Worm (Caenorhabditis elegans) whole organism, L1 larva: ENCODE results near the gene mrck-1.
A peak's percentile ranks its signal among the peaks of the same experiment; 100 is the strongest.

Experiments used
- ama-1 ChIP-seq: fragments of 150-350 bp; optimal IDR thresholded peaks from 2 replicates; lab custom pipeline; 2014
- nhr-12 ChIP-seq: sonication (generic microtip); optimal IDR thresholded peaks from 2 replicates; lab custom pipeline; 2017; ENCODE audit warnings: missing biosample characterization, missing genetic modification characterization
- nhr-28 ChIP-seq: fragments of 150-350 bp; optimal IDR thresholded peaks from 2 replicates; lab custom pipeline; 2014; ENCODE audit warnings: missing biosample characterization, missing genetic modification characterization

ce11 chrV:6278117-6279081 is 11.3 kb upstream of the mrck-1 start, which contains the start of gene fil-2:
- TF ChIP-seq nhr-28 (tag; lab: Kevin White, UChicago) (no peak), ama-1 (lab: Kevin White, UChicago) (peak; percentile 84), nhr-12 (tag; lab: Kevin White, UChicago) (no peak)
